Worm (Caenorhabditis elegans): ENCODE data around the gene fut-5.
A peak's percentile ranks its signal among the peaks of the same experiment; 100 is the strongest.

DNA sequence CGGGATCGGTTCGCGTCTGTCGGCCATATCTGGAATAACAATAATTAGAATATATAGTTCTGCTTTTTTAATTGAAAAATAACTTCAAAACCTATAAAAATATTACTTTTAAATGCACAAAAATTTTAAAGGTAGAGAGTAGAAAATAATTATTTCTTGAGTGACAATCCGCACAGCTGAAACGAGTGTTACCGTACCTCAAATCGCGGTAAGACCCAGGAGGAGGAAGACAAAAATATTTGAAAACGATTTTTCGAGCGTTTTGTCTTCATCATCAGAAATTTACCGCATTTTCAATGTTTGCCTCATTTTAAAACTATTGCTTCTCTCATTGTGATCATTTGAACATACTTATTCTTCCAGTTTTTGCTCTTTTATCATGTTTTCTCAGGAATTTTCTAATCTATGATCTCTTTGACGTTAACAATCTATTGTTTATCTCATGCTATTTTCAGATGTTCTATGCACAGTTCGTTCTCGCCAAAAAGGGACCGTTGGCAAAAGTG is 30.8 kb upstream of the fut-5 start, which contains the start of the genes rpn-5 and scc-1:
- TF ChIP-seq pha-4 (tag; optimal IDR thresholded peaks at IDR 0.05) (peak; percentile 87), snpc-4 (tag; optimal IDR thresholded peaks at IDR 0.05) (peak; percentile 49)
